Fruit fly (Drosophila melanogaster) whole organism: ENCODE measurements around the gene Atx-1.

Experiments
- CG8478 ChIP-seq: fragments of >200 bp; optimal IDR thresholded peaks from 2 replicates; lab custom pipeline; 2018; ENCODE audit warnings: inconsistent platforms
- Dll ChIP-seq: fragments of >200 bp; optimal IDR thresholded peaks from 2 replicates; lab custom pipeline; 2017
- EcR ChIP-seq, 2 experiments: fragments of >200 bp; optimal IDR thresholded peaks; 2 replicates each; lab custom pipeline; 2017; ENCODE audit warnings: missing biosample characterization in 2 of 2, missing genetic modification characterization in 2 of 2, missing genetic modification reagents in 2 of 2
- pan ChIP-seq: fragments of >200 bp; optimal IDR thresholded peaks from 2 replicates; lab custom pipeline; 2017
- psq ChIP-seq: fragments of >200 bp; optimal IDR thresholded peaks from 2 replicates; lab custom pipeline; 2017
- usp ChIP-seq: fragments of >200 bp; optimal IDR thresholded peaks from 2 replicates; lab custom pipeline; 2017; ENCODE audit warnings: missing biosample characterization, missing genetic modification characterization, mixed read lengths

The Atx-1 gene

dm6 chrX:6805404-6805803, 17.6 kb upstream of the Atx-1 start:
- TF ChIP-seq Dll (lab: Kevin White, UChicago) = no peak
- TF ChIP-seq pan = no peak
- no peak for TF ChIP-seq EcR (GFP tag; optimal IDR thresholded peaks at IDR 0.05; lab: Kevin White, UChicago)
- TF ChIP-seq usp = no peak
- TF ChIP-seq psq (lab: Kevin White, UChicago) = no peak
- TF ChIP-seq CG8478 = no peak

- no peak for TF ChIP-seq CG8478
- TF ChIP-seq pan = no peak
- TF ChIP-seq psq (lab: Kevin White, UChicago) = no peak
- no peak for TF ChIP-seq EcR (GFP tag; optimal IDR thresholded peaks at IDR 0.05; lab: Kevin White, UChicago)
- TF ChIP-seq Dll (lab: Kevin White, UChicago) = no peak
- TF ChIP-seq usp = no peak
Measured at dm6 chrX:6813678-6814077, 9.3 kb upstream of the Atx-1 start, which contains the start of gene iav. TSS of gene iav (plus strand) at chrX:6813978.

- no peak for TF ChIP-seq psq (lab: Kevin White, UChicago)
- TF ChIP-seq Dll (lab: Kevin White, UChicago) = no peak
Measured at dm6 chrX:6820703-6821102, 2.3 kb upstream of the Atx-1 start, which contains the start of the genes Nf-YC and xit. TSS of gene Nf-YC (minus strand) at chrX:6820919. TSS of gene xit (plus strand) at chrX:6821016.

- TF ChIP-seq CG8478 = no peak
- TF ChIP-seq pan = no peak
- no peak for TF ChIP-seq psq (lab: Kevin White, UChicago)
- no peak for TF ChIP-seq Dll (lab: Kevin White, UChicago)
- TF ChIP-seq EcR (GFP tag; optimal IDR thresholded peaks at IDR 0.05; lab: Kevin White, UChicago) = no peak
Measured at dm6 chrX:6824203-6824602, 1.2 kb downstream of the Atx-1 start, which contains the start of gene nonC. TSS of gene nonC (plus strand) at chrX:6824496.

- no peak for TF ChIP-seq pan
- TF ChIP-seq EcR (GFP tag; optimal IDR thresholded peaks at IDR 0.05; lab: Kevin White, UChicago) = no peak
- TF ChIP-seq psq (lab: Kevin White, UChicago) = no peak
- no peak for TF ChIP-seq CG8478
- no peak for TF ChIP-seq Dll (lab: Kevin White, UChicago)
- TF ChIP-seq usp = no peak
Measured at dm6 chrX:6832584-6832983, 9.6 kb downstream of the Atx-1 start, which contains the start of gene mAChR-C. TSS of gene mAChR-C (minus strand) at chrX:6832684.

- TF ChIP-seq Dll (lab: Kevin White, UChicago) (no peak), pan (no peak), psq (lab: Kevin White, UChicago) (no peak), usp (no peak), EcR (GFP tag; optimal IDR thresholded peaks at IDR 0.05; lab: Kevin White, UChicago) (no peak)
Measured at dm6 chrX:6843841-6844440, 20.9 kb downstream of the Atx-1 start, which contains the start of the genes CG14435 and Tmf. TSS of gene CG14435 (minus strand) at chrX:6843921. TSS of gene Tmf (plus strand) at chrX:6844341.

- no peak for TF ChIP-seq psq (lab: Kevin White, UChicago)
- TF ChIP-seq usp = no peak
- TF ChIP-seq CG8478 = no peak
- no peak for TF ChIP-seq Dll (lab: Kevin White, UChicago)
- TF ChIP-seq pan = no peak
- TF ChIP-seq EcR (GFP tag; optimal IDR thresholded peaks at IDR 0.05; lab: Kevin White, UChicago) = no peak
Measured at dm6 chrX:6849178-6849956, 26.4 kb downstream of the Atx-1 start, which contains the start of the genes Cht11 and CG4558. TSS of gene Cht11 (minus strand) at chrX:6849517. TSS of gene CG4558 (plus strand) at chrX:6849770.

dm6 chrX:6852574-6852973, 29.6 kb downstream of the Atx-1 start:
- no peak for TF ChIP-seq pan
- TF ChIP-seq psq (lab: Kevin White, UChicago) = no peak
- TF ChIP-seq CG8478 = no peak
- no peak for TF ChIP-seq usp
- no peak for TF ChIP-seq EcR (GFP tag; optimal IDR thresholded peaks at IDR 0.05; lab: Kevin White, UChicago)
- TF ChIP-seq Dll (lab: Kevin White, UChicago) = no peak

dm6 chrX:6853384-6853783, 30.4 kb downstream of the Atx-1 start:
- TF ChIP-seq CG8478 (no peak), psq (lab: Kevin White, UChicago) (no peak), Dll (lab: Kevin White, UChicago) (no peak), usp (no peak), pan (no peak), EcR (GFP tag; optimal IDR thresholded peaks at IDR 0.05; lab: Kevin White, UChicago) (no peak)

dm6 chrX:6854563-6854962, 31.6 kb downstream of the Atx-1 start:
- TF ChIP-seq CG8478 = no peak
- no peak for TF ChIP-seq psq (lab: Kevin White, UChicago)
- TF ChIP-seq EcR (GFP tag; optimal IDR thresholded peaks at IDR 0.05; lab: Kevin White, UChicago) = no peak
- no peak for TF ChIP-seq Dll (lab: Kevin White, UChicago)
- no peak for TF ChIP-seq pan
- no peak for TF ChIP-seq usp

dm6 chrX:6855366-6856200, 32.6 kb downstream of the Atx-1 start:
- TF ChIP-seq pan (no peak), psq (lab: Kevin White, UChicago) (no peak), CG8478 (no peak), Dll (lab: Kevin White, UChicago) (no peak), usp (no peak), EcR (GFP tag; optimal IDR thresholded peaks at IDR 0.05; lab: Kevin White, UChicago) (no peak)
